Worm (Caenorhabditis elegans) whole organism, L2 larva: ENCODE data around the gene fbxa-85.

Experiments used
- R02D3.7 ChIP-seq: fragments of 150-350 bp; optimal IDR thresholded peaks from 2 replicates; lab custom pipeline; 2014; ENCODE audit warnings: missing biosample characterization, missing genetic modification characterization
- ama-1 ChIP-seq: fragments of 150-350 bp; optimal IDR thresholded peaks from 2 replicates; lab custom pipeline; 2018; ENCODE audit warnings: inconsistent platforms
- blmp-1 ChIP-seq: sonication (generic microtip); optimal IDR thresholded peaks from 2 replicates; lab custom pipeline; 2017; ENCODE audit warnings: missing genetic modification characterization, mild to moderate bottlenecking, missing compliant biosample characterization, antibody characterized with exemption, moderate library complexity; ENCODE audit not compliant: insufficient read depth
- ceh-82 ChIP-seq: fragments of 150-350 bp; optimal IDR thresholded peaks from 2 replicates; lab custom pipeline; 2014; ENCODE audit warnings: missing biosample characterization, missing genetic modification characterization
- crh-2 ChIP-seq: sonication (generic microtip); optimal IDR thresholded peaks from 2 replicates; lab custom pipeline; 2017; ENCODE audit warnings: missing biosample characterization, missing genetic modification characterization
- dmd-4 ChIP-seq: sonication (generic microtip); optimal IDR thresholded peaks from 2 replicates; lab custom pipeline; 2017; ENCODE audit warnings: missing biosample characterization, missing genetic modification characterization
- lin-13 ChIP-seq: fragments of 150-350 bp; optimal IDR thresholded peaks from 2 replicates; lab custom pipeline; 2014; ENCODE audit warnings: missing biosample characterization, missing genetic modification reagents, missing genetic modification characterization
- lin-39 ChIP-seq: fragments of 150-350 bp; optimal IDR thresholded peaks from 2 replicates; lab custom pipeline; 2014; ENCODE audit warnings: missing biosample characterization, missing genetic modification reagents, missing genetic modification characterization
- nhr-11 ChIP-seq: fragments of 150-350 bp; optimal IDR thresholded peaks from 2 replicates; lab custom pipeline; 2014; ENCODE audit warnings: missing biosample characterization, missing genetic modification characterization
- snpc-4 ChIP-seq: fragments of 150-350 bp; optimal IDR thresholded peaks from 2 replicates; lab custom pipeline; 2014; ENCODE audit warnings: missing biosample characterization, missing genetic modification characterization
- ztf-11 ChIP-seq: sonication (generic microtip); optimal IDR thresholded peaks from 2 replicates; lab custom pipeline; 2017; ENCODE audit warnings: missing biosample characterization, missing genetic modification characterization

DNA sequence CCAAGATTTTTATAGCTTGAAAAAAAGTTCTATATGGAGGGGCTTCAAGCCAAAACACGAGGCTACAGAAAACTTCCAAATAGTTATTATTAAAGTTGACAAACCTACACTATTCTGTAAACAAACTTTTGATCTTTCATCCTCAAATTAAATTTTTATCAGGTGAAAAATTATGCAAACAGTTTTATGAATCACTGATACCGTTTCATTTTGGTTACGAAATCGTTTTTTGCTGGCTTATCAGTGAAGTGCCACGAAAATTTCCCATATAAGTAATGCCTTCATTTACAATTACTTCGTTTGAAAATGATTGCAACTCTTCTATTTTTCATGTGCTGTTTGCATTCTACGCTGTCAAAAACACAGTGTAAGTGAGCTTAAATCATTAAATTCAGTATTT, 20.2 kb upstream of the fbxa-85 start, which contains the start of gene T19C9.8:
- TF ChIP-seq snpc-4 (no peak), ztf-11 (tag; lab: Kevin White, UChicago) (no peak), ceh-82 (tag; lab: Kevin White, UChicago) (no peak), R02D3.7 (tag; lab: Kevin White, UChicago) (no peak), nhr-11 (no peak), lin-39 (no peak), lin-13 (GFP tag; lab: Kevin White, UChicago) (no peak), ama-1 (lab: Kevin White, UChicago) (no peak), dmd-4 (tag; lab: Kevin White, UChicago) (no peak), crh-2 (tag; lab: Kevin White, UChicago) (no peak), blmp-1 (tag; lab: Kevin White, UChicago) (no peak)
